Worm (Caenorhabditis elegans) whole organism, late embryonic: ENCODE data around the gene lips-13.
"Not testable (repeated sequence)": the region's sequence is repeated elsewhere in the genome, so short reads cannot be mapped to it uniquely, and the experiment has no call there.

Experiments
- K02D7.2 ChIP-seq: sonication (generic microtip); optimal IDR thresholded peaks from 2 replicates; lab custom pipeline; 2017; ENCODE audit warnings: mild to moderate bottlenecking, missing genetic modification characterization, missing compliant biosample characterization
- ama-1 ChIP-seq: fragments of 150-350 bp; optimal IDR thresholded peaks from 2 replicates; lab custom pipeline; 2014
- ceh-19 ChIP-seq: fragments of 200-800 bp; sonication (Bioruptor generic); optimal IDR thresholded peaks from 2 replicates; lab custom pipeline; 2018; ENCODE audit warnings: mild to moderate bottlenecking, missing genetic modification characterization, missing compliant biosample characterization
- ceh-31 ChIP-seq: sonication (generic microtip); optimal IDR thresholded peaks from 2 replicates; lab custom pipeline; 2016; ENCODE audit warnings: missing genetic modification characterization, missing compliant biosample characterization
- ceh-48 ChIP-seq: sonication (generic microtip); optimal IDR thresholded peaks from 2 replicates; lab custom pipeline; 2016; ENCODE audit warnings: missing genetic modification characterization, inconsistent platforms, missing compliant biosample characterization
- lin-11 ChIP-seq: fragments of 200-800 bp; sonication (Bioruptor generic); optimal IDR thresholded peaks from 2 replicates; lab custom pipeline; 2018; ENCODE audit warnings: mild to moderate bottlenecking, missing genetic modification characterization, missing compliant biosample characterization
- unc-86 ChIP-seq: sonication (generic microtip); optimal IDR thresholded peaks from 2 replicates; lab custom pipeline; 2016; ENCODE audit warnings: missing genetic modification characterization, missing compliant biosample characterization

ce11 chrII:1134314-1135108 is 16.7 kb upstream of the lips-13 start:
- not testable (repeated sequence) for TF ChIP-seq ceh-48 (tag; lab: Kevin White, UChicago); K02D7.2 (tag; lab: Kevin White, UChicago); unc-86 (tag; lab: Kevin White, UChicago); lin-11 (tag; lab: Kevin White, UChicago); ama-1 (lab: Kevin White, UChicago)
- TF ChIP-seq ceh-31 (tag; lab: Kevin White, UChicago) (peak; percentile 97), ceh-19 (peak; percentile 58)
